Worm (Caenorhabditis elegans): ENCODE measurements around the gene str-20.

DNA sequence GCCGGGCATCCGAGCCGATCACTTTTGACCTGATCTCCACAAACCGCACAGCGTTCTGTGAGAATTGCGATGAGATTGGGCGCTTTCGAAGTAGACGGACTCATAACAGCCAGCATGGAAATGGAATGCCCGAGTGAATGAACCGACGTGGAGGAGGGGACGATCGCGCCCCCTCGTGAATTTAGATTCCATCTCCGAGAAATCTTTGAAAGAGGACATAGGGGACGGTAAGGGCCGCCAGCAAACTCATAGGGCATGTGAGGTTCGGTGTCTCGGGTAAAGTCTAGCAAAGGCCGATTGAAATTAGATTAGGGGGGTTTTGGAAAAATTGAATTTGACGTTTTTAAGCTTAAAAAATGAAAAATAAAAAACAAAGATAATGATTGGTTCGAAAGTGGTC lies 48.2 kb downstream of the str-20 start, which contains the start of gene nhr-270:
- no peak for TF ChIP-seq mdl-1 (tag; optimal IDR thresholded peaks at IDR 0.05)
- no peak for TF ChIP-seq ztf-11 (tag; optimal IDR thresholded peaks at IDR 0.05)
- no peak for TF ChIP-seq ces-1 (GFP tag; optimal IDR thresholded peaks at IDR 0.05)
- TF ChIP-seq irx-1 (tag; optimal IDR thresholded peaks at IDR 0.05) = no peak
- TF ChIP-seq alr-1 (tag; optimal IDR thresholded peaks at IDR 0.05; ENCODE audit: borderline replicate concordance) = no peak
- no peak for TF ChIP-seq lin-35 (GFP tag; optimal IDR thresholded peaks at IDR 0.05)
- no peak for TF ChIP-seq ama-1 (optimal IDR thresholded peaks at IDR 0.05)
- TF ChIP-seq unc-62 (GFP tag; optimal IDR thresholded peaks at IDR 0.05) = no peak
